Worm (Caenorhabditis elegans) whole organism, young adult: ENCODE data around the gene Y75D11A.6.

Experiments used
- B0019.2 ChIP-seq: fragments of 200-800 bp; sonication (Bioruptor generic); conservative IDR thresholded peaks from 2 replicates; pipeline ENCODE4 v1.3.6; 2022; ENCODE audit warnings: missing genetic modification reagents, missing genetic modification characterization, missing compliant biosample characterization
- B0261.1 ChIP-seq: sonication (generic microtip); optimal IDR thresholded peaks from 2 replicates; lab custom pipeline; 2016; ENCODE audit warnings: mild to moderate bottlenecking, missing genetic modification characterization, moderate library complexity, missing compliant biosample characterization
- D2030.7 ChIP-seq: fragments of 200-800 bp; sonication (Bioruptor generic); IDR thresholded peaks from 2 replicates; pipeline ENCODE4 v1.3.6; 2022; ENCODE audit warnings: missing genetic modification reagents, missing genetic modification characterization, missing compliant biosample characterization
- F55B11.4 ChIP-seq: sonication (generic microtip); optimal IDR thresholded peaks from 2 replicates; lab custom pipeline; 2016; ENCODE audit warnings: missing compliant biosample characterization, missing genetic modification characterization, borderline replicate concordance; ENCODE audit not compliant: insufficient read depth
- T07F8.4 ChIP-seq: sonication (generic microtip); optimal IDR thresholded peaks from 2 replicates; lab custom pipeline; 2016; ENCODE audit warnings: mild to moderate bottlenecking, missing genetic modification characterization, moderate library complexity, missing compliant biosample characterization
- T26A5.8 ChIP-seq: sonication (generic microtip); optimal IDR thresholded peaks from 2 replicates; lab custom pipeline; 2016; ENCODE audit warnings: missing genetic modification characterization, missing compliant biosample characterization
- ZK185.1 ChIP-seq: sonication (generic microtip); optimal IDR thresholded peaks from 2 replicates; lab custom pipeline; 2016; ENCODE audit warnings: mild to moderate bottlenecking, missing genetic modification characterization, missing compliant biosample characterization; ENCODE audit not compliant: poor library complexity, severe bottlenecking
- bed-1 ChIP-seq: fragments of 200-800 bp; sonication (Bioruptor generic); IDR thresholded peaks from 2 replicates; pipeline ENCODE4 v1.3.6; 2022; ENCODE audit warnings: missing genetic modification reagents, missing genetic modification characterization, missing compliant biosample characterization
- cebp-2 ChIP-seq: fragments of 200-800 bp; sonication (Bioruptor generic); IDR thresholded peaks from 2 replicates; pipeline ENCODE4 v1.3.6; 2022; ENCODE audit warnings: missing genetic modification characterization, missing compliant biosample characterization
- ceh-91 ChIP-seq: fragments of 200-800 bp; sonication (Bioruptor generic); IDR thresholded peaks from 2 replicates; pipeline ENCODE4 v1.3.6; 2022; ENCODE audit warnings: missing genetic modification reagents, missing genetic modification characterization, missing compliant biosample characterization
- chd-7 ChIP-seq: sonication (generic microtip); optimal IDR thresholded peaks from 2 replicates; lab custom pipeline; 2016; ENCODE audit warnings: mild to moderate bottlenecking, missing genetic modification characterization, moderate library complexity, missing compliant biosample characterization
- dox-1 ChIP-seq: fragments of 200-800 bp; sonication (Bioruptor generic); IDR thresholded peaks from 2 replicates; pipeline ENCODE4 v1.3.6; 2022; ENCODE audit warnings: missing genetic modification reagents, missing genetic modification characterization, missing compliant biosample characterization
- egrh-3 ChIP-seq: fragments of 200-800 bp; sonication (Bioruptor generic); IDR thresholded peaks from 2 replicates; pipeline ENCODE4 v1.3.6; 2022; ENCODE audit warnings: missing genetic modification reagents, missing genetic modification characterization, missing compliant biosample characterization
- ekl-4 ChIP-seq: fragments of 200-800 bp; sonication (Bioruptor generic); IDR thresholded peaks from 2 replicates; pipeline ENCODE4 v1.3.6; 2022; ENCODE audit warnings: missing genetic modification reagents, missing genetic modification characterization, missing compliant biosample characterization
- him-1 ChIP-seq: sonication (generic microtip); optimal IDR thresholded peaks from 2 replicates; lab custom pipeline; 2016; ENCODE audit warnings: missing genotype, missing genetic modification reagents, missing genetic modification characterization, missing compliant biosample characterization
- hrde-1 ChIP-seq: sonication (generic microtip); optimal IDR thresholded peaks from 2 replicates; lab custom pipeline; 2016; ENCODE audit warnings: missing genetic modification characterization, mild to moderate bottlenecking, missing compliant biosample characterization, moderate library complexity, missing genotype, missing genetic modification reagents, borderline replicate concordance
- lin-40 ChIP-seq: sonication (generic microtip); optimal IDR thresholded peaks from 2 replicates; lab custom pipeline; 2016; ENCODE audit warnings: missing genetic modification characterization, mild to moderate bottlenecking, missing compliant biosample characterization, missing genotype, missing genetic modification reagents
- lir-1 ChIP-seq: fragments of 200-800 bp; sonication (Bioruptor generic); conservative IDR thresholded peaks from 2 replicates; pipeline ENCODE4 v1.3.6; 2022; ENCODE audit warnings: missing genetic modification reagents, missing genetic modification characterization, missing compliant biosample characterization
- nfya-2 ChIP-seq: fragments of 200-800 bp; sonication (Bioruptor generic); IDR thresholded peaks from 2 replicates; pipeline ENCODE4 v1.3.6; 2022; ENCODE audit warnings: missing genetic modification reagents, missing genetic modification characterization, missing compliant biosample characterization
- nhr-120 ChIP-seq: fragments of 200-800 bp; sonication (Bioruptor generic); IDR thresholded peaks from 2 replicates; pipeline ENCODE4 v1.3.6; 2022; ENCODE audit warnings: missing genetic modification characterization, missing compliant biosample characterization
- nhr-179 ChIP-seq: sonication (generic microtip); optimal IDR thresholded peaks from 2 replicates; lab custom pipeline; 2016; ENCODE audit warnings: mild to moderate bottlenecking, missing genetic modification characterization, missing compliant biosample characterization
- rpc-1 ChIP-seq, 2 experiments: fragments of 150-350 bp in 1 of 2; sonication (generic microtip) in 1 of 2; optimal IDR thresholded peaks; 2 replicates each; lab custom pipeline; 2014 to 2018; ENCODE audit warnings: missing biosample characterization in 1 of 2, missing genetic modification characterization in 1 of 2, missing genetic modification reagents in 1 of 2, missing genotype in 1 of 2
- sdz-38 ChIP-seq: sonication (generic microtip); optimal IDR thresholded peaks from 2 replicates; lab custom pipeline; 2016; ENCODE audit warnings: missing genotype, missing genetic modification characterization, missing compliant biosample characterization
- snpc-1.1 ChIP-seq: sonication (generic microtip); optimal IDR thresholded peaks from 2 replicates; lab custom pipeline; 2017; ENCODE audit warnings: missing genetic modification characterization, mild to moderate bottlenecking, missing compliant biosample characterization, antibody characterized with exemption, moderate library complexity, missing genotype, missing genetic modification reagents; ENCODE audit not compliant: insufficient read depth
- snpc-1.3 ChIP-seq: sonication (generic microtip); optimal IDR thresholded peaks from 2 replicates; lab custom pipeline; 2017; ENCODE audit warnings: missing genetic modification characterization, mild to moderate bottlenecking, missing compliant biosample characterization, antibody characterized with exemption, moderate library complexity, missing genotype, missing genetic modification reagents; ENCODE audit not compliant: insufficient read depth
- tbp1 ChIP-seq: fragments of 200-800 bp; sonication (Bioruptor generic); optimal IDR thresholded peaks from 2 replicates; lab custom pipeline; 2018; ENCODE audit warnings: mild to moderate bottlenecking, missing genetic modification characterization, missing compliant biosample characterization
- xnd-1 ChIP-seq: sonication (generic microtip); optimal IDR thresholded peaks from 2 replicates; lab custom pipeline; 2016; ENCODE audit warnings: missing genotype, missing genetic modification reagents, missing genetic modification characterization, missing compliant biosample characterization
- zfh-2 ChIP-seq: fragments of 200-800 bp; sonication (Bioruptor generic); conservative IDR thresholded peaks from 2 replicates; pipeline ENCODE4 v1.3.6; 2022; ENCODE audit warnings: missing genetic modification reagents, missing genetic modification characterization, missing compliant biosample characterization
- ztf-26 ChIP-seq: sonication (generic microtip); optimal IDR thresholded peaks from 2 replicates; lab custom pipeline; 2017; ENCODE audit warnings: missing genetic modification characterization, missing compliant biosample characterization
- ztf-6 ChIP-seq: fragments of 200-800 bp; sonication (Bioruptor generic); IDR thresholded peaks from 2 replicates; pipeline ENCODE4 v1.3.6; 2022; ENCODE audit warnings: missing genetic modification reagents, missing genetic modification characterization, missing compliant biosample characterization

The Y75D11A.6 gene

ce11 chrX:1703840-1704239 is 44.5 kb downstream of the Y75D11A.6 start, which contains the start of gene C36C9.5:
C36C9.5 (minus strand) TSS chrX:1703940.
- TF ChIP-seq B0261.1, result no peak
- no peak for TF ChIP-seq chd-7 (tag; lab: Kevin White, UChicago)
- no peak for TF ChIP-seq ztf-26
- no peak for TF ChIP-seq bed-1
- TF ChIP-seq T07F8.4 (tag; lab: Kevin White, UChicago), result no peak
- no peak for TF ChIP-seq nhr-120 (GFP tag; lab: Robert Waterston, UW)
- TF ChIP-seq ekl-4 (GFP tag; lab: Robert Waterston, UW), result no peak
- no peak for TF ChIP-seq sdz-38 (tag; lab: Kevin White, UChicago)
- TF ChIP-seq F55B11.4 (tag; lab: Kevin White, UChicago), result no peak
- TF ChIP-seq T26A5.8 (tag; lab: Kevin White, UChicago), result no peak
- no peak for TF ChIP-seq ztf-6 (GFP tag; lab: Robert Waterston, UW)
- no peak for TF ChIP-seq dox-1 (GFP tag; lab: Robert Waterston, UW)
- TF ChIP-seq ZK185.1 (tag; lab: Kevin White, UChicago), result no peak
- no peak for TF ChIP-seq xnd-1 (tag; lab: Kevin White, UChicago)
- TF ChIP-seq him-1, result no peak
- TF ChIP-seq nhr-179 (tag; lab: Kevin White, UChicago), result no peak
- TF ChIP-seq tbp1 (GFP tag; lab: Kevin White, UChicago), result no peak

ce11 chrX:1703049-1703448 is 45.3 kb downstream of the Y75D11A.6 start:
- TF ChIP-seq nfya-2 (GFP tag; lab: Robert Waterston, UW) (no peak), zfh-2 (GFP tag; lab: Robert Waterston, UW) (peak; percentile 94), lin-40 (tag; lab: Kevin White, UChicago) (no peak), B0019.2 (GFP tag; lab: Robert Waterston, UW) (no peak), cebp-2 (0 out of 2 replicates have a peak, but pooled peaks have one; percentile 48), egrh-3 (GFP tag; lab: Robert Waterston, UW) (peak; percentile 70; the same call in 1 of the 2 replicates)

DNA sequence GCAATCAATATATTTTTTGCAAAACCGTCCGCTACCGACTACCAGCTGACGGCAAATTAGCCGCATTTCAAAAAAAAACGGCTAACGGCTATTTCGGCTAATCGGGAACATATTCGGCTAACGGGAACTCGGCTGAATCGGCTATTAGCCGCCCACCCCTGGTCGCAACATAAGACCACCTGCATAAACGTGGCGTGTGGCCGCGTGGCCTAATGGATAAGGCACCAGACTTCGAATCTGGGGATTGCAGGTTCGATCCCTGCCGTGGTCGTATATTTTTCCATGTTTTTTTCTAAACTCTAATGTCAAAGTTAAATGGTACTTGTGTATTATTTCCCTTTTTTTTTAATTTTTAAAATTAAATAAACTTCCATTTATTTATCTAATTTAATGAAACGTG is 49.9 kb downstream of the Y75D11A.6 start:
- no peak for TF ChIP-seq lir-1 (GFP tag; lab: Robert Waterston, UW)
- no peak for TF ChIP-seq snpc-1.3
- peak; percentile 33; the same call in 1 of the 2 replicates for TF ChIP-seq zfh-2 (GFP tag; lab: Robert Waterston, UW)
- TF ChIP-seq B0261.1, result peak; percentile 51
- TF ChIP-seq ceh-91 (GFP tag; lab: Robert Waterston, UW), result 0 out of 2 replicates have a peak, but pooled peaks have one; percentile 28
- TF ChIP-seq snpc-1.1 (tag; lab: Kevin White, UChicago), result no peak
- no peak for TF ChIP-seq ZK185.1 (tag; lab: Kevin White, UChicago)
- peak; percentile 64 for TF ChIP-seq him-1
- TF ChIP-seq hrde-1 (tag; lab: Kevin White, UChicago), result no peak
- TF ChIP-seq rpc-1 (optimal IDR thresholded peaks at IDR 0.05; lab: Kevin White, UChicago), result peak; percentile 19
- TF ChIP-seq rpc-1 (tag; optimal IDR thresholded peaks at IDR 0.05; lab: Kevin White, UChicago), result peak; percentile 73
- TF ChIP-seq D2030.7 (GFP tag; lab: Robert Waterston, UW), result peak; percentile 36; the same call in 1 of the 2 replicates
- TF ChIP-seq tbp1 (GFP tag; lab: Kevin White, UChicago), result peak; percentile 80
- TF ChIP-seq, all 124 proteins: peak for 7
